Worm (Caenorhabditis elegans) whole organism, L1 larva: Measurements from ENCODE around the gene gst-18.

ENCODE experiments used
- F16B12.6 ChIP-seq: fragments of 150-350 bp; optimal IDR thresholded peaks from 2 replicates; lab custom pipeline; 2014; ENCODE audit warnings: missing biosample characterization, missing genetic modification characterization
- Y116A8C.19 ChIP-seq: sonication (generic microtip); optimal IDR thresholded peaks from 2 replicates; lab custom pipeline; 2016; ENCODE audit warnings: missing compliant biosample characterization, missing genetic modification characterization, borderline replicate concordance
- alr-1 ChIP-seq: fragments of 200-800 bp; sonication (Bioruptor generic); optimal IDR thresholded peaks from 2 replicates; lab custom pipeline; 2018; ENCODE audit warnings: borderline replicate concordance, mild to moderate bottlenecking, missing genetic modification characterization, missing compliant biosample characterization
- aly-2 ChIP-seq: fragments of 150-350 bp; optimal IDR thresholded peaks from 2 replicates; lab custom pipeline; 2014; ENCODE audit warnings: missing biosample characterization, missing genetic modification characterization
- blmp-1 ChIP-seq: fragments of 150-350 bp; optimal IDR thresholded peaks from 2 replicates; lab custom pipeline; 2014; ENCODE audit warnings: missing biosample characterization, missing genetic modification characterization
- ceh-88 ChIP-seq: fragments of 200-800 bp; sonication (Bioruptor generic); IDR thresholded peaks from 2 replicates; pipeline ENCODE4 v1.3.6; 2022; ENCODE audit warnings: missing genetic modification characterization, missing compliant biosample characterization
- ceh-90 ChIP-seq: sonication (generic microtip); optimal IDR thresholded peaks from 2 replicates; lab custom pipeline; 2016; ENCODE audit warnings: missing genetic modification characterization, missing compliant biosample characterization
- dpl-1 ChIP-seq, 3 experiments: fragments of 150-350 bp in 2 of 3; sonication (generic microtip) in 1 of 3; optimal IDR thresholded peaks; 2 replicates each; lab custom pipeline; 2014 to 2017; ENCODE audit warnings: missing biosample characterization in 3 of 3, missing genetic modification characterization in 3 of 3, missing genetic modification reagents in 3 of 3
- efl-1 ChIP-seq, 4 experiments: fragments of 150-350 bp; optimal IDR thresholded peaks in 3 of 4; peaks in 1 of 4; 1 replicate in 1 of 4; 2 replicates in 3 of 4; lab custom pipeline; 2014; ENCODE audit warnings: missing biosample characterization in 2 of 4, missing genetic modification characterization in 2 of 4, missing genetic modification reagents in 2 of 4
- efl-3 ChIP-seq: fragments of 200-800 bp; sonication (Bioruptor generic); optimal IDR thresholded peaks from 2 replicates; lab custom pipeline; 2018; ENCODE audit warnings: mild to moderate bottlenecking, missing genetic modification characterization, missing compliant biosample characterization
- egl-27 ChIP-seq, 2 experiments: fragments of 150-350 bp in 1 of 2; sonication (generic microtip); optimal IDR thresholded peaks; 3 replicates each; lab custom pipeline; 2017 to 2018; ENCODE audit warnings: missing biosample characterization in 2 of 2, missing genetic modification characterization in 2 of 2, missing genetic modification reagents in 2 of 2
- fkh-8 ChIP-seq: sonication (generic microtip); optimal IDR thresholded peaks from 2 replicates; lab custom pipeline; 2016; ENCODE audit warnings: mild to moderate bottlenecking, missing genetic modification characterization, missing compliant biosample characterization
- grh-1 ChIP-seq: fragments of 200-800 bp; sonication (Bioruptor generic); IDR thresholded peaks from 2 replicates; pipeline ENCODE4 v1.3.6; 2022; ENCODE audit warnings: missing genetic modification reagents, missing genetic modification characterization, missing compliant biosample characterization
- hlh-17 ChIP-seq: fragments of 200-800 bp; sonication (Bioruptor generic); optimal IDR thresholded peaks from 2 replicates; lab custom pipeline; 2018; ENCODE audit warnings: missing genetic modification characterization, mild to moderate bottlenecking, missing compliant biosample characterization, moderate library complexity, borderline replicate concordance
- jun-1 ChIP-seq: fragments of 150-350 bp; optimal IDR thresholded peaks from 2 replicates; lab custom pipeline; 2014; ENCODE audit warnings: missing biosample characterization, missing genetic modification reagents, missing genetic modification characterization
- lin-13 ChIP-seq: fragments of 150-350 bp; optimal IDR thresholded peaks from 2 replicates; lab custom pipeline; 2014; ENCODE audit warnings: missing biosample characterization, missing genetic modification reagents, missing genetic modification characterization
- lin-14 ChIP-seq: fragments of 200-800 bp; sonication (Bioruptor generic); optimal IDR thresholded peaks from 2 replicates; lab custom pipeline; 2018; ENCODE audit warnings: mild to moderate bottlenecking, missing genetic modification characterization, moderate library complexity, missing compliant biosample characterization
- lin-35 ChIP-seq, 2 experiments: fragments of 150-350 bp; optimal IDR thresholded peaks; 2 replicates each; lab custom pipeline; 2014; ENCODE audit warnings: missing biosample characterization in 2 of 2, missing genetic modification characterization in 2 of 2, missing genetic modification reagents in 2 of 2
- lir-3 ChIP-seq: sonication (generic microtip); optimal IDR thresholded peaks from 2 replicates; lab custom pipeline; 2016; ENCODE audit warnings: mild to moderate bottlenecking, missing genetic modification characterization, moderate library complexity, missing compliant biosample characterization; ENCODE audit not compliant: poor library complexity
- lsy-2 ChIP-seq, 2 experiments: fragments of 150-350 bp; optimal IDR thresholded peaks; 2 replicates each; lab custom pipeline; 2014; ENCODE audit warnings: missing biosample characterization in 2 of 2, missing genetic modification characterization in 2 of 2
- nhr-11 ChIP-seq: fragments of 150-350 bp; optimal IDR thresholded peaks from 2 replicates; lab custom pipeline; 2014; ENCODE audit warnings: missing biosample characterization, missing genetic modification characterization
- nhr-12 ChIP-seq: sonication (generic microtip); optimal IDR thresholded peaks from 2 replicates; lab custom pipeline; 2017; ENCODE audit warnings: missing biosample characterization, missing genetic modification characterization
- nhr-19 ChIP-seq: fragments of 200-800 bp; sonication (Bioruptor generic); conservative IDR thresholded peaks from 2 replicates; pipeline ENCODE4 v1.3.6; 2022; ENCODE audit warnings: missing genetic modification characterization, missing compliant biosample characterization
- nhr-20 ChIP-seq: sonication (generic microtip); optimal IDR thresholded peaks from 2 replicates; lab custom pipeline; 2016; ENCODE audit warnings: mild to moderate bottlenecking, missing genetic modification characterization, missing compliant biosample characterization
- nhr-237 ChIP-seq: fragments of 150-350 bp; optimal IDR thresholded peaks from 2 replicates; lab custom pipeline; 2014; ENCODE audit warnings: missing biosample characterization, missing genetic modification characterization
- nhr-28 ChIP-seq: fragments of 150-350 bp; optimal IDR thresholded peaks from 2 replicates; lab custom pipeline; 2014; ENCODE audit warnings: missing biosample characterization, missing genetic modification characterization
- nhr-47 ChIP-seq: sonication (generic microtip); optimal IDR thresholded peaks from 2 replicates; lab custom pipeline; 2016; ENCODE audit warnings: mild to moderate bottlenecking, missing genetic modification characterization, moderate library complexity, missing compliant biosample characterization
- nhr-71 ChIP-seq: sonication (generic microtip); optimal IDR thresholded peaks from 2 replicates; lab custom pipeline; 2016; ENCODE audit warnings: mild to moderate bottlenecking, missing genetic modification characterization, moderate library complexity, missing compliant biosample characterization
- nhr-77 ChIP-seq: fragments of 150-350 bp; optimal IDR thresholded peaks from 2 replicates; lab custom pipeline; 2014; ENCODE audit warnings: missing biosample characterization, missing genetic modification characterization
- nhr-84 ChIP-seq: sonication (generic microtip); optimal IDR thresholded peaks from 2 replicates; lab custom pipeline; 2017; ENCODE audit warnings: missing biosample characterization, missing genetic modification characterization
- nhr-85 ChIP-seq: sonication (generic microtip); peaks from one replicate; lab custom pipeline; 2016; ENCODE audit warnings: missing genetic modification characterization, inconsistent platforms, missing compliant biosample characterization
- pax-3 ChIP-seq: fragments of 200-800 bp; sonication (Bioruptor generic); optimal IDR thresholded peaks from 2 replicates; lab custom pipeline; 2018; ENCODE audit warnings: mild to moderate bottlenecking, missing genetic modification characterization, moderate library complexity, missing compliant biosample characterization
- pqm-1 ChIP-seq: sonication (generic microtip); optimal IDR thresholded peaks from 3 replicates; lab custom pipeline; 2017; ENCODE audit warnings: missing biosample characterization, missing genetic modification characterization
- rnt-1 ChIP-seq: sonication (generic microtip); optimal IDR thresholded peaks from 2 replicates; lab custom pipeline; 2016; ENCODE audit warnings: mild to moderate bottlenecking, missing genetic modification characterization, moderate library complexity, missing compliant biosample characterization
- skn-1 ChIP-seq: fragments of 150-350 bp; optimal IDR thresholded peaks from 2 replicates; lab custom pipeline; 2014; ENCODE audit warnings: missing biosample characterization, missing genetic modification characterization
- snu-23 ChIP-seq: sonication (generic microtip); optimal IDR thresholded peaks from 2 replicates; lab custom pipeline; 2016; ENCODE audit warnings: missing genetic modification characterization, missing compliant biosample characterization
- sox-4 ChIP-seq: sonication (generic microtip); optimal IDR thresholded peaks from 2 replicates; lab custom pipeline; 2016; ENCODE audit warnings: missing genetic modification characterization, missing compliant biosample characterization
- sptf-1 ChIP-seq: fragments of 150-350 bp; optimal IDR thresholded peaks from 2 replicates; lab custom pipeline; 2014; ENCODE audit warnings: missing biosample characterization, missing genetic modification characterization
- unc-30 ChIP-seq: sonication (generic microtip); optimal IDR thresholded peaks from 2 replicates; lab custom pipeline; 2017; ENCODE audit warnings: missing biosample characterization, missing genetic modification characterization
- unc-86 ChIP-seq: sonication (generic microtip); optimal IDR thresholded peaks from 2 replicates; lab custom pipeline; 2016; ENCODE audit warnings: missing genetic modification characterization, missing compliant biosample characterization
- unc-98 ChIP-seq: fragments of 200-800 bp; sonication (Bioruptor generic); IDR thresholded peaks from 2 replicates; pipeline ENCODE4 v1.3.6; 2022; ENCODE audit warnings: missing genetic modification characterization, missing compliant biosample characterization
- vab-15 ChIP-seq: sonication (generic microtip); optimal IDR thresholded peaks from 2 replicates; lab custom pipeline; 2017; ENCODE audit warnings: missing genotype, mild to moderate bottlenecking, missing genetic modification characterization, missing compliant biosample characterization
- xbp-1 ChIP-seq: sonication (generic microtip); optimal IDR thresholded peaks from 2 replicates; lab custom pipeline; 2016; ENCODE audit warnings: missing genetic modification characterization, missing compliant biosample characterization
- zag-1 ChIP-seq: fragments of 150-350 bp; optimal IDR thresholded peaks from 2 replicates; lab custom pipeline; 2014; ENCODE audit warnings: missing biosample characterization, missing genetic modification characterization
- zip-4 ChIP-seq: fragments of 200-800 bp; sonication (Bioruptor generic); optimal IDR thresholded peaks from 2 replicates; lab custom pipeline; 2018; ENCODE audit warnings: mild to moderate bottlenecking, missing genetic modification characterization, moderate library complexity, missing compliant biosample characterization

gst-18 gene

DNA sequence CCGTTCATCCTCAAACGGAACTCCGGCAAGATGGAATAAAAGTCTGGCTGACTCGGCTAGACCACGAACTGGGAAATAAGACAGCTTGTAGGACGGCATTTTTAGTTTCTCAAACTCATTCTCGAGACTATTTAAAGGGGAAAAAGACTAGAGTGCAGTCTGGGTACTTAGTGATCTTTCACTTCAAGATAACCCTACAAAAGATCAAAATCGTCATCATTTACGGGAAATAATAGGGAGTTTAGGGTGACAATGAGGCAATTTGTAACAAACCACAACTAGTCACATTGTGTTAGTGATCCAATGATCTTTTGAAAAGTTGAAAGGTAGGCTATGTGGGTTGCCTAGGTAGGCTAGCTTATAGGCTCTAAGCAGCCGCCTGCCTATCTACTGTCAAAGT is 14.7 kb downstream of the gst-18 start, which contains the start of gene gst-14:
TSS of gene gst-14 (minus strand) at position 101 of the 400 bp plus-strand sequence.
- TF ChIP-seq lir-3 (tag; lab: Kevin White, UChicago) = no peak
- TF ChIP-seq nhr-20 = peak; percentile 72
- TF ChIP-seq nhr-19 (GFP tag; lab: Robert Waterston, UW) = no peak
- TF ChIP-seq nhr-71 (tag; lab: Kevin White, UChicago) = peak; percentile 12
- TF ChIP-seq jun-1 (tag; lab: Kevin White, UChicago) = no peak

ce11 chrII:13614516-13614915 is 16.2 kb downstream of the gst-18 start:
- TF ChIP-seq nhr-20 (peak; percentile 13), lin-14 (GFP tag; lab: Kevin White, UChicago) (peak; percentile 70), fkh-8 (peak; percentile 4), lin-13 (GFP tag; lab: Kevin White, UChicago) (no peak), vab-15 (tag; lab: Kevin White, UChicago) (no peak), xbp-1 (tag; lab: Kevin White, UChicago) (no peak), nhr-85 (tag; lab: Kevin White, UChicago) (peak; percentile 84), nhr-71 (tag; lab: Kevin White, UChicago) (peak; percentile 20), ceh-90 (tag; lab: Kevin White, UChicago) (no peak)

DNA sequence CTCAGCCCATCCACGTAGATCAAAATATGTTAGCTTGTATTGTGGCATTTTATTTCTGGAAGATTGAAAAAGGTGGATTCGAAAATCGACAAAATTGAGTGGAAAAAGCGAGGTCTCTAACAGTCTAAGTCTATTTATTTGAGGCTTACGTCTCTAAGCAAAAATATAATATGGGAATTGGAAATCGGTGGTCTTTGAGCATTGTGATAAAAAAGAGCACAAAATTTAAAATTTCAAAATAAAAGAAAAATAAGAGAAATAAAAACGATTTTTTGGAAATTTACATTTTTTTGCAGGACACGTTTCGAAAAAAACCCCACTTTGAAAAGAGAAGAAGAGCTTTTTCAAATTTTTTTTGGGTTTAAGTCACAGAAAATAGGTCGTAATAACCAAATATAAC is 17.6 kb downstream of the gst-18 start, which contains the start of gene gst-15:
TSS of gene gst-15 (minus strand) at position 101 of the 400 bp plus-strand sequence.
- TF ChIP-seq jun-1 (tag; lab: Kevin White, UChicago) (no peak), aly-2 (tag; lab: Kevin White, UChicago) (no peak), efl-1 (optimal IDR thresholded peaks at IDR 0.05; lab: Kevin White, UChicago) (no peak), efl-1 (GFP tag; optimal IDR thresholded peaks at IDR 0.05 in 1 of 2; lab: Kevin White, UChicago) (no peak), Y116A8C.19 (tag; lab: Kevin White, UChicago) (no peak), nhr-12 (tag; lab: Kevin White, UChicago) (no peak), hlh-17 (GFP tag; lab: Kevin White, UChicago) (no peak), dpl-1 (GFP tag; optimal IDR thresholded peaks at IDR 0.05; lab: Kevin White, UChicago) (no peak)

DNA sequence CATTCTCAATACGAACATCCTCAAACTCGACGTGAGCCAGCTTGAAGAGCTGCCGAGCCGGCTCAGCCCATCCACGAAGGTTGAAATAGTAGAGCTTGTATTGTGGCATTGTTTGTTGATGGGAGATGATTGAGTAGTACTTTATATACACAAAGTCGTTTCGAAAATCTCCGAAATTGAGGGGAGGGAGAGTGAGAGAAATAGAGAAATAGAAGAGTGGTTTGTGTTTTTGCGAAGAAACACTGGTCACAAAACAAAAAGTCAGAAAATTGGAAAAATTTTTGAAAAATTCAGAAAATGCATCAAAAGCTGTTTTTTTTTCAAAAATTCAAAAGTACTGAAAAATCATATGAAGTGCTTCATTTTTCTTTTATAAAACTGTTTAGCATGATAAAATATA is 19.5 kb downstream of the gst-18 start, which contains the start of gene gst-24:
TSS of gene gst-24 (minus strand) at position 181 of the 400 bp plus-strand sequence.
- TF ChIP-seq F16B12.6 = no peak
- TF ChIP-seq sox-4 (tag; lab: Kevin White, UChicago) = no peak
- no peak for TF ChIP-seq skn-1 (tag; lab: Kevin White, UChicago)
- TF ChIP-seq sptf-1 (tag; lab: Kevin White, UChicago) = no peak
- TF ChIP-seq Y116A8C.19 (tag; lab: Kevin White, UChicago) = no peak
- no peak for TF ChIP-seq grh-1 (GFP tag; lab: Robert Waterston, UW)
- peak in 1 of 3 experiments; percentile 6 for TF ChIP-seq dpl-1 (GFP tag; optimal IDR thresholded peaks at IDR 0.05; lab: Kevin White, UChicago)
- TF ChIP-seq nhr-85 (tag; lab: Kevin White, UChicago) = peak; percentile 67
- TF ChIP-seq nhr-84 (tag; lab: Kevin White, UChicago) = no peak
- no peak for TF ChIP-seq ceh-88 (GFP tag; lab: Robert Waterston, UW)
- TF ChIP-seq lsy-2 (tag; optimal IDR thresholded peaks at IDR 0.05; lab: Kevin White, UChicago) = no peak
- no peak for TF ChIP-seq zag-1
- no peak for TF ChIP-seq aly-2 (tag; lab: Kevin White, UChicago)
- TF ChIP-seq ceh-90 (tag; lab: Kevin White, UChicago) = no peak
- TF ChIP-seq unc-86 (tag; lab: Kevin White, UChicago) = no peak
- peak; percentile 61 for TF ChIP-seq nhr-77 (tag; lab: Kevin White, UChicago)
- no peak for TF ChIP-seq rnt-1
- TF ChIP-seq pqm-1 (tag; lab: Kevin White, UChicago) = no peak
- no peak for TF ChIP-seq nhr-28
- TF ChIP-seq egl-27 (tag; optimal IDR thresholded peaks at IDR 0.05; lab: Kevin White, UChicago) = no peak
- no peak for TF ChIP-seq nhr-47 (tag; lab: Kevin White, UChicago)
- no peak for TF ChIP-seq unc-30
- TF ChIP-seq unc-98 (GFP tag; lab: Robert Waterston, UW) = no peak
- no peak for TF ChIP-seq zip-4 (GFP tag; lab: Kevin White, UChicago)
- peak in 1 of 2 experiments; percentile 15 for TF ChIP-seq lin-35 (GFP tag; optimal IDR thresholded peaks at IDR 0.05; lab: Kevin White, UChicago)
- no peak for TF ChIP-seq alr-1 (tag; lab: Kevin White, UChicago)
- TF ChIP-seq nhr-11 (tag; lab: Kevin White, UChicago) = no peak
- TF ChIP-seq blmp-1 (tag; lab: Kevin White, UChicago) = no peak
- TF ChIP-seq pax-3 (tag; lab: Kevin White, UChicago) = no peak
- TF ChIP-seq hlh-17 (GFP tag; lab: Kevin White, UChicago) = no peak
- TF ChIP-seq nhr-237 (tag; lab: Kevin White, UChicago) = no peak
- TF ChIP-seq lin-14 (GFP tag; lab: Kevin White, UChicago) = peak; percentile 29
- no peak for TF ChIP-seq efl-3 (GFP tag; lab: Kevin White, UChicago)
- TF ChIP-seq vab-15 (tag; lab: Kevin White, UChicago) = no peak
- peak; percentile 3 for TF ChIP-seq snu-23 (GFP tag; lab: Kevin White, UChicago)
